Worm (Caenorhabditis elegans) whole organism, L1 larva: ENCODE results near the gene Y116F11A.1.

Experiments
- alr-1 ChIP-seq: fragments of 200-800 bp; sonication (Bioruptor generic); optimal IDR thresholded peaks from 2 replicates; lab custom pipeline; 2018; ENCODE audit warnings: borderline replicate concordance, mild to moderate bottlenecking, missing genetic modification characterization, missing compliant biosample characterization
- ama-1 ChIP-seq: fragments of 150-350 bp; optimal IDR thresholded peaks from 2 replicates; lab custom pipeline; 2014
- ces-1 ChIP-seq: fragments of 150-350 bp; optimal IDR thresholded peaks from 2 replicates; lab custom pipeline; 2014; ENCODE audit warnings: missing biosample characterization, missing genetic modification reagents, missing genetic modification characterization
- dpl-1 ChIP-seq, 3 experiments: fragments of 150-350 bp in 2 of 3; sonication (generic microtip) in 1 of 3; optimal IDR thresholded peaks; 2 replicates each; lab custom pipeline; 2014 to 2017; ENCODE audit warnings: missing biosample characterization in 3 of 3, missing genetic modification characterization in 3 of 3, missing genetic modification reagents in 3 of 3
- dsc-1 ChIP-seq: sonication (generic microtip); optimal IDR thresholded peaks from 2 replicates; lab custom pipeline; 2016; ENCODE audit warnings: mild to moderate bottlenecking, missing genetic modification characterization, missing compliant biosample characterization
- efl-1 ChIP-seq, 4 experiments: fragments of 150-350 bp; optimal IDR thresholded peaks in 3 of 4; peaks in 1 of 4; 1 replicate in 1 of 4; 2 replicates in 3 of 4; lab custom pipeline; 2014; ENCODE audit warnings: missing biosample characterization in 2 of 4, missing genetic modification characterization in 2 of 4, missing genetic modification reagents in 2 of 4
- egl-13 ChIP-seq: sonication (generic microtip); optimal IDR thresholded peaks from 2 replicates; lab custom pipeline; 2016; ENCODE audit warnings: missing genotype, missing genetic modification reagents, missing genetic modification characterization, missing compliant biosample characterization
- egl-27 ChIP-seq, 2 experiments: fragments of 150-350 bp in 1 of 2; sonication (generic microtip); optimal IDR thresholded peaks; 3 replicates each; lab custom pipeline; 2017 to 2018; ENCODE audit warnings: missing biosample characterization in 2 of 2, missing genetic modification characterization in 2 of 2, missing genetic modification reagents in 2 of 2
- elt-2 ChIP-seq: sonication (generic microtip); optimal IDR thresholded peaks from 2 replicates; lab custom pipeline; 2016; ENCODE audit warnings: missing genetic modification characterization, mild to moderate bottlenecking, inconsistent platforms, missing compliant biosample characterization, missing genetic modification reagents
- ets-5 ChIP-seq: fragments of 200-800 bp; sonication (Bioruptor generic); IDR thresholded peaks from 2 replicates; pipeline ENCODE4 v1.3.6; 2022; ENCODE audit warnings: missing genetic modification characterization, missing compliant biosample characterization
- fkh-10 ChIP-seq: sonication (generic microtip); optimal IDR thresholded peaks from 2 replicates; lab custom pipeline; 2017; ENCODE audit warnings: missing biosample characterization, missing genetic modification reagents, missing genetic modification characterization
- fkh-8 ChIP-seq: sonication (generic microtip); optimal IDR thresholded peaks from 2 replicates; lab custom pipeline; 2016; ENCODE audit warnings: mild to moderate bottlenecking, missing genetic modification characterization, missing compliant biosample characterization
- fos-1 ChIP-seq: fragments of 150-350 bp; optimal IDR thresholded peaks from 2 replicates; lab custom pipeline; 2014; ENCODE audit warnings: missing biosample characterization, missing genetic modification characterization
- isw-1 ChIP-seq: fragments of 200-800 bp; sonication (Bioruptor generic); IDR thresholded peaks from 2 replicates; pipeline ENCODE4 v1.3.6; 2022; ENCODE audit warnings: missing genetic modification characterization, missing compliant biosample characterization
- lin-14 ChIP-seq: fragments of 200-800 bp; sonication (Bioruptor generic); optimal IDR thresholded peaks from 2 replicates; lab custom pipeline; 2018; ENCODE audit warnings: mild to moderate bottlenecking, missing genetic modification characterization, moderate library complexity, missing compliant biosample characterization
- lin-15B ChIP-seq: fragments of 150-350 bp; sonication (generic microtip); optimal IDR thresholded peaks from 3 replicates; lab custom pipeline; 2014; ENCODE audit warnings: missing biosample characterization, missing genetic modification characterization
- lin-35 ChIP-seq, 2 experiments: fragments of 150-350 bp; optimal IDR thresholded peaks; 2 replicates each; lab custom pipeline; 2014; ENCODE audit warnings: missing biosample characterization in 2 of 2, missing genetic modification characterization in 2 of 2, missing genetic modification reagents in 2 of 2
- lsy-2 ChIP-seq, 2 experiments: fragments of 150-350 bp; optimal IDR thresholded peaks; 2 replicates each; lab custom pipeline; 2014; ENCODE audit warnings: missing biosample characterization in 2 of 2, missing genetic modification characterization in 2 of 2
- mab-9 ChIP-seq: fragments of 200-800 bp; sonication (Bioruptor generic); IDR thresholded peaks from 2 replicates; pipeline ENCODE4 v1.3.6; 2022; ENCODE audit warnings: missing genetic modification reagents, missing genetic modification characterization, missing compliant biosample characterization
- mdl-1 ChIP-seq, 2 experiments: fragments of 150-350 bp; optimal IDR thresholded peaks; 2 replicates each; lab custom pipeline; 2014 to 2017; ENCODE audit warnings: missing biosample characterization in 2 of 2, missing genetic modification characterization in 2 of 2, inconsistent platforms in 1 of 2
- mef-2 ChIP-seq: fragments of 150-350 bp; optimal IDR thresholded peaks from 2 replicates; lab custom pipeline; 2014; ENCODE audit warnings: missing biosample characterization, missing genetic modification characterization
- mep-1 ChIP-seq: fragments of 150-350 bp; optimal IDR thresholded peaks from 2 replicates; lab custom pipeline; 2014; ENCODE audit warnings: missing biosample characterization, missing genetic modification characterization
- nhr-19 ChIP-seq: fragments of 200-800 bp; sonication (Bioruptor generic); conservative IDR thresholded peaks from 2 replicates; pipeline ENCODE4 v1.3.6; 2022; ENCODE audit warnings: missing genetic modification characterization, missing compliant biosample characterization
- nhr-237 ChIP-seq: fragments of 150-350 bp; optimal IDR thresholded peaks from 2 replicates; lab custom pipeline; 2014; ENCODE audit warnings: missing biosample characterization, missing genetic modification characterization
- nhr-47 ChIP-seq: sonication (generic microtip); optimal IDR thresholded peaks from 2 replicates; lab custom pipeline; 2016; ENCODE audit warnings: mild to moderate bottlenecking, missing genetic modification characterization, moderate library complexity, missing compliant biosample characterization
- nhr-71 ChIP-seq: sonication (generic microtip); optimal IDR thresholded peaks from 2 replicates; lab custom pipeline; 2016; ENCODE audit warnings: mild to moderate bottlenecking, missing genetic modification characterization, moderate library complexity, missing compliant biosample characterization
- nhr-76 ChIP-seq: sonication (generic microtip); optimal IDR thresholded peaks from 2 replicates; lab custom pipeline; 2017; ENCODE audit warnings: missing biosample characterization, missing genetic modification characterization
- nhr-85 ChIP-seq: sonication (generic microtip); peaks from one replicate; lab custom pipeline; 2016; ENCODE audit warnings: missing genetic modification characterization, inconsistent platforms, missing compliant biosample characterization
- nhr-90 ChIP-seq: sonication (generic microtip); optimal IDR thresholded peaks from 2 replicates; lab custom pipeline; 2016; ENCODE audit warnings: mild to moderate bottlenecking, missing genetic modification characterization, missing compliant biosample characterization; ENCODE audit not compliant: poor library complexity
- pag-3 ChIP-seq: sonication (generic microtip); optimal IDR thresholded peaks from 2 replicates; lab custom pipeline; 2017; ENCODE audit warnings: missing genetic modification characterization, mild to moderate bottlenecking, missing compliant biosample characterization, antibody characterized with exemption, borderline replicate concordance; ENCODE audit not compliant: insufficient read depth
- rnt-1 ChIP-seq: sonication (generic microtip); optimal IDR thresholded peaks from 2 replicates; lab custom pipeline; 2016; ENCODE audit warnings: mild to moderate bottlenecking, missing genetic modification characterization, moderate library complexity, missing compliant biosample characterization
- sup-37 ChIP-seq: fragments of 200-800 bp; sonication (Bioruptor generic); optimal IDR thresholded peaks from 2 replicates; lab custom pipeline; 2018; ENCODE audit warnings: mild to moderate bottlenecking, missing genetic modification characterization, missing compliant biosample characterization
- unc-130 ChIP-seq: fragments of 150-350 bp; optimal IDR thresholded peaks from 2 replicates; lab custom pipeline; 2017; ENCODE audit warnings: missing biosample characterization, missing genetic modification characterization, inconsistent platforms
- unc-98 ChIP-seq: fragments of 200-800 bp; sonication (Bioruptor generic); IDR thresholded peaks from 2 replicates; pipeline ENCODE4 v1.3.6; 2022; ENCODE audit warnings: missing genetic modification characterization, missing compliant biosample characterization
- vab-15 ChIP-seq: sonication (generic microtip); optimal IDR thresholded peaks from 2 replicates; lab custom pipeline; 2017; ENCODE audit warnings: missing genotype, mild to moderate bottlenecking, missing genetic modification characterization, missing compliant biosample characterization
- xbp-1 ChIP-seq: sonication (generic microtip); optimal IDR thresholded peaks from 2 replicates; lab custom pipeline; 2016; ENCODE audit warnings: missing genetic modification characterization, missing compliant biosample characterization
- zip-4 ChIP-seq: fragments of 200-800 bp; sonication (Bioruptor generic); optimal IDR thresholded peaks from 2 replicates; lab custom pipeline; 2018; ENCODE audit warnings: mild to moderate bottlenecking, missing genetic modification characterization, moderate library complexity, missing compliant biosample characterization
- ztf-11 ChIP-seq, 2 experiments: sonication (generic microtip); optimal IDR thresholded peaks; 2 replicates each; lab custom pipeline; 2016 to 2017; ENCODE audit warnings: missing genetic modification characterization in 2 of 2, missing biosample characterization in 1 of 2, missing compliant biosample characterization in 1 of 2

The Y116F11A.1 gene

DNA sequence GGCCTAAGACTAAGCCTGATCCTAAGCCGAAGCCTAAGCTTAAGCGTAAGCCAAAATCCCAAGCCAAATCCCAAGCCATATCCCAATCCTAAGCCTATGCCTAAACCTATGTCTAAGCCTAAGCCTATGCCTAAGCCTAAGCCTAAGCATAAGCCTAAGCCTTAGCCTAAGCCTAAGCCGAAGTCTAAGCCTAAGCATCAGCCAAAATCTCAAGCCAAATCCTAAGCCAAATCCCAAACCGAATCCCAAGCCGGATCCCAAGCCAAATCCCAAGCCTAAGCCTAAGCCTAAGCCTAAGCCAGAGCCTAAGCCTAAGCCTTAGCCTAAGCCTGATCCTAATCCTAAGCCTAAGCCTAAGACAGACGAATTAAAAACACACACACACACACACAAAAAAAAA, 16.8 kb downstream of the Y116F11A.1 start:
- TF ChIP-seq ztf-11 (tag; optimal IDR thresholded peaks at IDR 0.05; lab: Kevin White, UChicago) (no peak), nhr-71 (tag; lab: Kevin White, UChicago) (no peak), egl-27 (tag; optimal IDR thresholded peaks at IDR 0.05; lab: Kevin White, UChicago) (no peak), rnt-1 (no peak), fkh-10 (GFP tag; lab: Kevin White, UChicago) (no peak), unc-130 (tag; lab: Kevin White, UChicago) (no peak), vab-15 (no peak)

DNA sequence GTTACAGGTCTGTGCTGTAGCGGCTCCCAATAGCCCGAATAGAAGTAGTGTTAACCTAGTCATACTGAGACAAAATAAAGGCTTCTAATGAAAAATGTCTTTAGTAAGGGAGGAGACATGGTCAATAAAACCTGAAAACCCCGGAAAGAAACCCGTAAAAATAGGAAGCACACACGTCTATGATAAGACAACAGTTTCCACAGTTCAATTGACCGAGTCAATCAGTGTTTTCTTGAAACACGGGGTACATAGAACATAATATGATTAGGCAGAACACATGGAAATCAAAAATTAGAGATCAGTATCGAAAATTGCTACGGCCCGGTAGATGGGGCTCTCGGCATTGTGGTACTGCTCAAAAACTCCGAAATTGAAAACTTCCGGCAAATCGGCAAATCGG, 20.7 kb downstream of the Y116F11A.1 start, which contains the start of gene clec-49:
TSS of gene clec-49 (minus strand) at position 103 of the 400 bp plus-strand sequence.
- peak; percentile 1 for TF ChIP-seq elt-2 (tag; lab: Kevin White, UChicago)
- TF ChIP-seq vab-15: no peak
- TF ChIP-seq dpl-1 (GFP tag; optimal IDR thresholded peaks at IDR 0.05; lab: Kevin White, UChicago): no peak
- TF ChIP-seq, all 84 proteins: peak for 1

DNA sequence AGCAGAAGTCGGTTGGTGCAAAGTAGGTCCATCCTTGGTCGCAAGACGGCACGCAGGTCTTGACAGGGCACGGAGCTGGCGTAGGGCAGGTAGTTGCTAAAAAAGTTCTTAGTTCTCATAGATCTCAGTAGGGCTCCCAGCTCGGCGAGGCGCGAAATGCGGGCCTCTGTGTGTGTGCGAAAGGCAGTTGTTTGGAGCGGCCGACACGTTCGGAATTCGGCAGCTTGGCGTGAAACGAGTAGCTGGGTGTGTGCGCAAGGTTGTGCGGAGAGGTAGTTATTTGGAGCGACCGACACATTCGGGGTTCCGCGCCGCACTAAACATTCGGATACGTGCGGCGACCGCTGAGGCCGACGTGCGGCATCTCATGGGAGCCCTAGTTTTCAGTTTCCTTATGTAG, 22.5 kb downstream of the Y116F11A.1 start:
- TF ChIP-seq mef-2 (no peak), ces-1 (GFP tag; lab: Kevin White, UChicago) (no peak)

DNA sequence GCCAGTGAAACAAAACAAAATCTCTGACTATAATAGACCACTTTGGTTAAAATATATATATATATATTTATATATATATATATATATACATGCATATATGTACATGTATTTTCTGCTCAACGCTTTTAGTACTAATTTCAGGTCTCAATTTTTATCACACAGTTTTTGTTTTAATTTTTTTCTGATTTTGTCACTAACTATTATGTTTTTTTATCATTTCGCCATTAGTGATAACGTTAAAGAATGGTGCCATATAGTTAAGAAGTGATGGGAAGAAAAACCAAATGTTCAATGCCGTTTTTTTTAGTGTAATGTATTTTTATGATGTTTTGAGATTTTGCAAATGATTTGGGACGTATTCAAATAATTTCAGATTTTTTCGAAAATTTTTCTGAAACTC, 24.0 kb downstream of the Y116F11A.1 start:
- no peak for TF ChIP-seq mep-1 (tag; lab: Kevin White, UChicago)
- no peak for TF ChIP-seq zip-4
- no peak for TF ChIP-seq nhr-237
- TF ChIP-seq elt-2 (tag; lab: Kevin White, UChicago): peak; percentile 37
- no peak for TF ChIP-seq lin-15B
- no peak for TF ChIP-seq ets-5 (GFP tag; lab: Robert Waterston, UW)

DNA sequence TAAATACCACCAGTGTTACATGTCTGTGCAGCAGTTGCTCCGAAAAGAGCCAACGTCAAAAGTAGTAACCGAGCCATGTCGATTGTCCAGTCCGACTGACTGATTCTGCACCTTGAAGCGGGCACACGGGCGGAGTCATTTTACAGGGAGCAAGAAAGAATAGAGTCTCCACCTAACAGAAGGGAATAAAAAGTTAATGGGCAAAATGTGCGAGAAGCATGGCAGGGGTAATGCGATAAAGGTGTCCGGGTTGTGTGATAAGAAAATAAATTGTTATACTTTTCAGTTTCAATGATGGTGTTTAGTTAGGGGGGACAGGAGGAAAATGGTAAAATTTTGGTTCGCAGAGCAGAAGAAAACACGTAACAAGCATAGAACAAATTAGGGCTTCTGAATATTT, 24.9 kb downstream of the Y116F11A.1 start, which contains the start of gene clec-50:
TSS of gene clec-50 (minus strand) at position 109 of the 400 bp plus-strand sequence.
- TF ChIP-seq ztf-11 (tag; optimal IDR thresholded peaks at IDR 0.05; lab: Kevin White, UChicago) (no peak), nhr-19 (GFP tag; lab: Robert Waterston, UW) (no peak), elt-2 (tag; lab: Kevin White, UChicago) (peak; percentile 65), lin-35 (GFP tag; optimal IDR thresholded peaks at IDR 0.05; lab: Kevin White, UChicago) (peak in 1 of 2 experiments; percentile 28), isw-1 (no peak), fos-1 (no peak), lin-14 (no peak)

DNA sequence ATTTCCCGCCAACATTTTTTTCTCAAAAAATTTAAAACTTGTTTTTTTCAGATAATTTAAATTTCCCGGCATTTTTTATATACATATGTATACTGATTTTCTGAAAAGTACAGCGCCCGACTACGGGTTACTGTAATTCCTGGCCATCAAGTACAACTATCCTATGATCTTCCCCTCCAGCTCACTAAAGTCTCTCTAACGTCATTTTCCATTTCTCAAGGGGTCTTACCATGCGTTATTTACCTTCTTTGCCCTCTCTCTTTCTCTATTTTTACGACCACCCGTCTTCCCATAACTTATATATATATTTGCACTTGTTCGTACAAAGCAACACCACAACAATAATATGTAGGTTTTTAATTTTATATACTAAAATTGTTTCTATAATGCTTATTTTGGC, 25.9 kb downstream of the Y116F11A.1 start, which contains the start of gene W04E12.9:
TSS of gene W04E12.9 (plus strand) at position 301 of the 400 bp plus-strand sequence.
- no peak for TF ChIP-seq lin-35 (GFP tag; optimal IDR thresholded peaks at IDR 0.05; lab: Kevin White, UChicago)
- TF ChIP-seq, all 84 proteins: peak for 0

DNA sequence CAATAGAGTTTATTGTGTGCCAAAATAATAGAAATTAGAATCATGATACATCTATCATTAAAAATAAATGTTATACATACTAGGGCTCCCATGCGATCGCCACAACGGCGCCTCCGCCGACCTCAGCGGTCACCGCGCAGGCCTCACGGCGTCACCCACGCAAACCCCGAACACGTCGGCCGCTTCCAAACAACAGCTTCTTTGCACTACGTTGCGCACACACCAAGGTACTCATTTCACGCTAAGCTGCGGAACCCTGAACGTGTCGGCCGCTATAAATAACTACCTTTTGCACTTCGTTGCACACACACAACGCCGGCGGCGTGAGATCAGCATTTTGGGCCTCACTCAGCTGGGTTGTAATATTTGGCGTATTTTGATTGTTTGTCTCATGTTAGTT, 28.9 kb downstream of the Y116F11A.1 start:
- TF ChIP-seq ces-1 (GFP tag; lab: Kevin White, UChicago) (no peak), nhr-85 (peak; percentile 1)
- TF ChIP-seq, all 84 proteins: peak for 1

DNA sequence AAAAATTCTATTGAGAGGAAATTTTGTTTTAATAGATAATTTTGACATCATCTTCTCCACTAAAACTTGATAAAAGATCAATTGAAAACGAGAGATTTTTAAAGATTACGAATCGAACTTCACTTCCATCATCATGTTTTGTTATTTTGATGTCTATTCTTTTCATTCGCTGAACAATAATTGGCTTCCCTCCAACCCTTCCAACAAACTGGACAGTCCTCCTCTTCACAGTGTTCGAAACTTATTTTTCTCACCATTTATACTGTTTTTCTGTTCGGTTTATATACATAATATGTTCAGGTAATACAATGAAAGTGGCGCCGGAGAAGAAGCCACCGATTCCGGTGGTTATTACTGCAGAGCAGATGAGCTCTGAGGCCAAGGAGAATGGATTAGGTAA, 30.4 kb downstream of the Y116F11A.1 start, which contains the start of gene M162.5:
TSS of gene M162.5 (plus strand) at position 301 of the 400 bp plus-strand sequence.
- TF ChIP-seq alr-1 (no peak), ama-1 (no peak), nhr-90 (tag; lab: Kevin White, UChicago) (no peak), pag-3 (no peak), mdl-1 (tag; optimal IDR thresholded peaks at IDR 0.05; lab: Kevin White, UChicago) (no peak), efl-1 (optimal IDR thresholded peaks at IDR 0.05; lab: Kevin White, UChicago) (no peak), efl-1 (GFP tag; optimal IDR thresholded peaks at IDR 0.05 in 1 of 2; lab: Kevin White, UChicago) (no peak), nhr-47 (tag; lab: Kevin White, UChicago) (no peak), unc-98 (GFP tag; lab: Robert Waterston, UW) (no peak), mab-9 (GFP tag; lab: Robert Waterston, UW) (no peak), egl-13 (tag; lab: Kevin White, UChicago) (no peak), sup-37 (no peak), fkh-8 (tag; lab: Kevin White, UChicago) (no peak), nhr-76 (no peak), isw-1 (no peak), dsc-1 (tag; lab: Kevin White, UChicago) (no peak), lsy-2 (tag; optimal IDR thresholded peaks at IDR 0.05; lab: Kevin White, UChicago) (no peak), xbp-1 (tag; lab: Kevin White, UChicago) (no peak)
